Worm (Caenorhabditis elegans): Measurements from ENCODE around the gene Y48B6A.13.

ce11 chrII:14173176-14173575 lies 52.9 kb downstream of the Y48B6A.13 start:
- TF ChIP-seq F33H1.4 (GFP tag; IDR thresholded peaks at IDR 0.05) (no peak), lir-1 (GFP tag; conservative IDR thresholded peaks at IDR 0.05) (no peak), hmg-1.2 (GFP tag; IDR thresholded peaks at IDR 0.05) (no peak), lag-1 (GFP tag; IDR thresholded peaks at IDR 0.05) (no peak), T07F8.4 (tag; optimal IDR thresholded peaks at IDR 0.05) (no peak), F37B4.10 (GFP tag; IDR thresholded peaks at IDR 0.05) (no peak), ztf-3 (GFP tag; optimal IDR thresholded peaks at IDR 0.05) (no peak), him-1 (tag; optimal IDR thresholded peaks at IDR 0.05) (no peak), bed-1 (GFP tag; IDR thresholded peaks at IDR 0.05) (no peak), F57C9.4 (tag; optimal IDR thresholded peaks at IDR 0.05) (no peak), unc-62 (GFP tag; optimal IDR thresholded peaks at IDR 0.05) (no peak), ceh-79 (tag; optimal IDR thresholded peaks at IDR 0.05) (no peak), mes-4 (tag; optimal IDR thresholded peaks at IDR 0.05) (no peak)
